ENCODE assay signal across 1 fruit fly cellular context in genomic region chr2L:5781181-5781580, dm6.
TF ChIP-seq lines count a peak whose summit lies in the region.

No protein-coding gene starts in this region.

TF ChIP-seq in whole organism, embryonic, 481 proteins besides CTCF, POLR2A, EP300 and RAD21 (continued from another document and continues in another):
- no peak for TF ChIP-seq Xbp1 (GFP tag; optimal IDR thresholded peaks at IDR 0.05; lab: Kevin White, UChicago)
- TF ChIP-seq row (GFP tag; IDR thresholded peaks at IDR 0.05; lab: Robert Waterston, UW) = peak; percentile 73
- no peak for TF ChIP-seq kni (GFP tag; optimal IDR thresholded peaks at IDR 0.05; lab: Kevin White, UChicago)
- TF ChIP-seq D19A (tag; optimal IDR thresholded peaks at IDR 0.05; lab: Kevin White, UChicago) = no peak
- TF ChIP-seq CG9609 (GFP tag; optimal IDR thresholded peaks at IDR 0.05; lab: Kevin White, UChicago) = no peak
- no peak for TF ChIP-seq twi (tag; optimal IDR thresholded peaks at IDR 0.05; lab: Kevin White, UChicago)
- TF ChIP-seq ase (GFP tag; IDR thresholded peaks at IDR 0.05; lab: Robert Waterston, UW) = no peak
- TF ChIP-seq Stat92E (GFP tag; optimal IDR thresholded peaks at IDR 0.05; lab: Kevin White, UChicago) = no peak
- no peak for TF ChIP-seq pzg (GFP tag; optimal IDR thresholded peaks at IDR 0.05; lab: Kevin White, UChicago)
- TF ChIP-seq jumu (GFP tag; optimal IDR thresholded peaks at IDR 0.05; lab: Kevin White, UChicago) = peak; percentile 31
- no peak for TF ChIP-seq Hr39 (optimal IDR thresholded peaks at IDR 0.05; lab: Kevin White, UChicago)
- TF ChIP-seq Usf (GFP tag; optimal IDR thresholded peaks at IDR 0.05; lab: Kevin White, UChicago) = no peak
- TF ChIP-seq CG17612 (GFP tag; IDR thresholded peaks at IDR 0.05; lab: Robert Waterston, UW) = 0 out of 2 replicates have a peak, but pooled peaks have one; percentile 14
- TF ChIP-seq CG1603 (tag; optimal IDR thresholded peaks at IDR 0.05; lab: Kevin White, UChicago) = no peak
- peak; percentile 16 for TF ChIP-seq CG30403 (GFP tag; optimal IDR thresholded peaks at IDR 0.05; lab: Kevin White, UChicago)
- 0 out of 3 replicates have a peak, but pooled peaks have one; percentile 40 for TF ChIP-seq mld (GFP tag; IDR thresholded peaks at IDR 0.05; lab: Robert Waterston, UW; ENCODE audit: partially characterized antibody)
- no peak for TF ChIP-seq CG8478 (optimal IDR thresholded peaks at IDR 0.05; lab: Kevin White, UChicago)
- TF ChIP-seq Kr (GFP tag; optimal IDR thresholded peaks at IDR 0.05; lab: Kevin White, UChicago) = no peak
- TF ChIP-seq CG14050 (GFP tag; IDR thresholded peaks at IDR 0.05; lab: Robert Waterston, UW) = no peak
- no peak for TF ChIP-seq dmrt99B (tag; optimal IDR thresholded peaks at IDR 0.05; lab: Kevin White, UChicago)
- TF ChIP-seq exex (tag; optimal IDR thresholded peaks at IDR 0.05; lab: Kevin White, UChicago) = no peak
- TF ChIP-seq Hsf (GFP tag; optimal IDR thresholded peaks at IDR 0.05; lab: Kevin White, UChicago) = no peak
- no peak for TF ChIP-seq CG8388 (GFP tag; optimal IDR thresholded peaks at IDR 0.05; lab: Kevin White, UChicago)
- no peak for TF ChIP-seq CG2199 (GFP tag; IDR thresholded peaks at IDR 0.05; lab: Robert Waterston, UW)
- TF ChIP-seq scrt (GFP tag; optimal IDR thresholded peaks at IDR 0.05; lab: Kevin White, UChicago) = no peak
- TF ChIP-seq CG10543 (GFP tag; optimal IDR thresholded peaks at IDR 0.05; lab: Kevin White, UChicago) = no peak
- no peak for TF ChIP-seq Dek (tag; optimal IDR thresholded peaks at IDR 0.05; lab: Kevin White, UChicago)
- TF ChIP-seq ac (GFP tag; optimal IDR thresholded peaks at IDR 0.05; lab: Kevin White, UChicago) = no peak
- no peak for TF ChIP-seq pum (GFP tag; optimal IDR thresholded peaks at IDR 0.05; lab: Kevin White, UChicago)
- no peak for TF ChIP-seq Nf-YB (GFP tag; optimal IDR thresholded peaks at IDR 0.05; lab: Kevin White, UChicago)
- TF ChIP-seq Dip3 (GFP tag; optimal IDR thresholded peaks at IDR 0.05; lab: Kevin White, UChicago) = no peak
- no peak for TF ChIP-seq CG14667 (GFP tag; IDR thresholded peaks at IDR 0.05; lab: Robert Waterston, UW)
- TF ChIP-seq CG33213 (GFP tag; optimal IDR thresholded peaks at IDR 0.05; lab: Kevin White, UChicago) = no peak
- no peak for TF ChIP-seq croc (GFP tag; conservative IDR thresholded peaks at IDR 0.05; lab: Robert Waterston, UW)
- peak; percentile 17 for TF ChIP-seq sd (tag; optimal IDR thresholded peaks at IDR 0.05; lab: Kevin White, UChicago)
- no peak for TF ChIP-seq Elba2 (GFP tag; optimal IDR thresholded peaks at IDR 0.05; lab: Kevin White, UChicago)
- peak; percentile 44; the same call in 1 of the 2 replicates for TF ChIP-seq bbx (GFP tag; IDR thresholded peaks at IDR 0.05; lab: Robert Waterston, UW; ENCODE audit: partially characterized antibody)
- no peak for TF ChIP-seq Trl (optimal IDR thresholded peaks at IDR 0.05; lab: Kevin White, UChicago)
- no peak for TF ChIP-seq Trl (GFP tag; optimal IDR thresholded peaks at IDR 0.05; lab: Kevin White, UChicago)
- TF ChIP-seq vfl (GFP tag; optimal IDR thresholded peaks at IDR 0.05; lab: Kevin White, UChicago) = no peak
- no peak for TF ChIP-seq CG3407 (GFP tag; optimal IDR thresholded peaks at IDR 0.05; lab: Kevin White, UChicago)
- TF ChIP-seq danr (GFP tag; IDR thresholded peaks at IDR 0.05; lab: Robert Waterston, UW) = no peak
- no peak for TF ChIP-seq CG4730 (GFP tag; IDR thresholded peaks at IDR 0.05; lab: Robert Waterston, UW)
- TF ChIP-seq CG2712 (tag; optimal IDR thresholded peaks at IDR 0.05; lab: Kevin White, UChicago) = no peak
- no peak for TF ChIP-seq CG18011 (GFP tag; optimal IDR thresholded peaks at IDR 0.05; lab: Kevin White, UChicago)
- peak; percentile 80 for TF ChIP-seq Med (GFP tag; lab: Kevin White, UChicago)
- no peak for TF ChIP-seq CG6765 (GFP tag; optimal IDR thresholded peaks at IDR 0.05; lab: Kevin White, UChicago)
- TF ChIP-seq CG8359 (GFP tag; optimal IDR thresholded peaks at IDR 0.05; lab: Kevin White, UChicago; ENCODE audit: borderline replicate concordance) = no peak
- TF ChIP-seq CG12942 (GFP tag; optimal IDR thresholded peaks at IDR 0.05; lab: Kevin White, UChicago) = no peak
- TF ChIP-seq CG2202 (tag; optimal IDR thresholded peaks at IDR 0.05; lab: Kevin White, UChicago) = no peak
- no peak for TF ChIP-seq CG17912 (GFP tag; optimal IDR thresholded peaks at IDR 0.05; lab: Kevin White, UChicago)
- TF ChIP-seq CG17359 (tag; optimal IDR thresholded peaks at IDR 0.05; lab: Kevin White, UChicago) = peak; percentile 1
- no peak for TF ChIP-seq sr (GFP tag; IDR thresholded peaks at IDR 0.05; lab: Robert Waterston, UW)
- TF ChIP-seq ham (GFP tag; IDR thresholded peaks at IDR 0.05; lab: Robert Waterston, UW) = no peak
- TF ChIP-seq abd-A (tag; optimal IDR thresholded peaks at IDR 0.05; lab: Kevin White, UChicago) = no peak
- no peak for TF ChIP-seq Fer3 (tag; optimal IDR thresholded peaks at IDR 0.05; lab: Kevin White, UChicago)
- TF ChIP-seq CG34376 (GFP tag; optimal IDR thresholded peaks at IDR 0.05; lab: Kevin White, UChicago) = no peak
- no peak for TF ChIP-seq CG9876 (GFP tag; optimal IDR thresholded peaks at IDR 0.05; lab: Kevin White, UChicago)
- no peak for TF ChIP-seq p53 (GFP tag; optimal IDR thresholded peaks at IDR 0.05; lab: Kevin White, UChicago)
- TF ChIP-seq H2.0 (GFP tag; IDR thresholded peaks at IDR 0.05; lab: Robert Waterston, UW) = 0 out of 2 replicates have a peak, but pooled peaks have one; percentile 34
- no peak for TF ChIP-seq CG15011 (GFP tag; optimal IDR thresholded peaks at IDR 0.05; lab: Kevin White, UChicago)
- TF ChIP-seq Ptx1 (GFP tag; IDR thresholded peaks at IDR 0.05; lab: Robert Waterston, UW) = 0 out of 2 replicates have a peak, but pooled peaks have one; percentile 21
- TF ChIP-seq CG10959 (GFP tag; IDR thresholded peaks at IDR 0.05; lab: Robert Waterston, UW) = no peak
- TF ChIP-seq CG10979 (tag; optimal IDR thresholded peaks at IDR 0.05; lab: Kevin White, UChicago) = no peak
- TF ChIP-seq ato (GFP tag; IDR thresholded peaks at IDR 0.05; lab: Robert Waterston, UW; ENCODE audit: partially characterized antibody) = peak; percentile 54; the same call in 1 of the 2 replicates
- no peak for TF ChIP-seq Sox102F (GFP tag; optimal IDR thresholded peaks at IDR 0.05; lab: Kevin White, UChicago)
- TF ChIP-seq bigmax (GFP tag; optimal IDR thresholded peaks at IDR 0.05; lab: Kevin White, UChicago) = no peak
- no peak for TF ChIP-seq CG8944 (GFP tag; optimal IDR thresholded peaks at IDR 0.05; lab: Kevin White, UChicago)
- TF ChIP-seq CkIIα-i1 (GFP tag; IDR thresholded peaks at IDR 0.05; lab: Robert Waterston, UW) = no peak
- TF ChIP-seq Hey (tag; optimal IDR thresholded peaks at IDR 0.05; lab: Kevin White, UChicago) = no peak
- no peak for TF ChIP-seq CG10209 (GFP tag; optimal IDR thresholded peaks at IDR 0.05; lab: Kevin White, UChicago)
- no peak for TF ChIP-seq Sox100B (GFP tag; optimal IDR thresholded peaks at IDR 0.05; lab: Kevin White, UChicago)
- TF ChIP-seq CG7556 (GFP tag; optimal IDR thresholded peaks at IDR 0.05; lab: Kevin White, UChicago) = no peak
- no peak for TF ChIP-seq B-H1 (GFP tag; IDR thresholded peaks at IDR 0.05; lab: Robert Waterston, UW)
- TF ChIP-seq Ets65A (GFP tag; lab: Kevin White, UChicago) = peak; percentile 87
- TF ChIP-seq D (optimal IDR thresholded peaks at IDR 0.05; lab: Kevin White, UChicago) = no peak
- no peak for TF ChIP-seq D (GFP tag; optimal IDR thresholded peaks at IDR 0.05; lab: Kevin White, UChicago)
- no peak for TF ChIP-seq gro (GFP tag; optimal IDR thresholded peaks at IDR 0.05; lab: Kevin White, UChicago)
- no peak for TF ChIP-seq Dip2 (GFP tag; IDR thresholded peaks at IDR 0.05; lab: Robert Waterston, UW)
- no peak for TF ChIP-seq usp (GFP tag; optimal IDR thresholded peaks at IDR 0.05; lab: Kevin White, UChicago)
- no peak for TF ChIP-seq pb (GFP tag; optimal IDR thresholded peaks at IDR 0.05; lab: Kevin White, UChicago)
- TF ChIP-seq lola (GFP tag; optimal IDR thresholded peaks at IDR 0.05; lab: Kevin White, UChicago) = no peak
- TF ChIP-seq CG14860 (GFP tag; IDR thresholded peaks at IDR 0.05; lab: Robert Waterston, UW; ENCODE audit: partially characterized antibody) = peak; percentile 73
- TF ChIP-seq CG17328 (GFP tag; IDR thresholded peaks at IDR 0.05; lab: Robert Waterston, UW) = no peak
- no peak for TF ChIP-seq CG3163 (GFP tag; optimal IDR thresholded peaks at IDR 0.05; lab: Kevin White, UChicago)
- no peak for TF ChIP-seq CG2116 (GFP tag; optimal IDR thresholded peaks at IDR 0.05; lab: Kevin White, UChicago)
- TF ChIP-seq CG5953 (GFP tag; IDR thresholded peaks at IDR 0.05; lab: Robert Waterston, UW) = peak; percentile 18; the same call in 1 of the 2 replicates
- no peak for TF ChIP-seq Spps (tag; optimal IDR thresholded peaks at IDR 0.05; lab: Kevin White, UChicago)
- peak; percentile 83 for TF ChIP-seq D19B (GFP tag; optimal IDR thresholded peaks at IDR 0.05; lab: Kevin White, UChicago)
- TF ChIP-seq corto (GFP tag; optimal IDR thresholded peaks at IDR 0.05; lab: Kevin White, UChicago) = no peak
- TF ChIP-seq Ets97D (GFP tag; optimal IDR thresholded peaks at IDR 0.05; lab: Kevin White, UChicago) = no peak
- TF ChIP-seq Fer2 (tag; optimal IDR thresholded peaks at IDR 0.05; lab: Kevin White, UChicago) = no peak
- peak; percentile 10 for TF ChIP-seq ind (GFP tag; optimal IDR thresholded peaks at IDR 0.05; lab: Kevin White, UChicago)
- no peak for TF ChIP-seq CG18476 (GFP tag; optimal IDR thresholded peaks at IDR 0.05; lab: Kevin White, UChicago)
- no peak for TF ChIP-seq fd64A (GFP tag; optimal IDR thresholded peaks at IDR 0.05; lab: Kevin White, UChicago)
- TF ChIP-seq CG6791 (GFP tag; IDR thresholded peaks at IDR 0.05; lab: Robert Waterston, UW; ENCODE audit: partially characterized antibody) = peak; percentile 67; the same call in 2 of the 3 replicates
- TF ChIP-seq CG1529 (GFP tag; optimal IDR thresholded peaks at IDR 0.05; lab: Kevin White, UChicago) = no peak
- TF ChIP-seq CG9727 (GFP tag; optimal IDR thresholded peaks at IDR 0.05; lab: Kevin White, UChicago) = no peak
- peak; percentile 10 for TF ChIP-seq CG7839 (tag; optimal IDR thresholded peaks at IDR 0.05; lab: Kevin White, UChicago)
- no peak for TF ChIP-seq fu2 (GFP tag; optimal IDR thresholded peaks at IDR 0.05; lab: Kevin White, UChicago)
- TF ChIP-seq ap (GFP tag; IDR thresholded peaks at IDR 0.05; lab: Robert Waterston, UW) = no peak
- peak; percentile 4 for TF ChIP-seq Meics (GFP tag; optimal IDR thresholded peaks at IDR 0.05; lab: Kevin White, UChicago)
- TF ChIP-seq stwl (tag; optimal IDR thresholded peaks at IDR 0.05; lab: Kevin White, UChicago) = no peak
- no peak for TF ChIP-seq MESR4 (GFP tag; optimal IDR thresholded peaks at IDR 0.05; lab: Kevin White, UChicago)
- TF ChIP-seq CG12659 (GFP tag; optimal IDR thresholded peaks at IDR 0.05; lab: Kevin White, UChicago) = no peak
- no peak for TF ChIP-seq CG17385 (GFP tag; optimal IDR thresholded peaks at IDR 0.05; lab: Kevin White, UChicago)
- TF ChIP-seq CG7786 (GFP tag; optimal IDR thresholded peaks at IDR 0.05; lab: Kevin White, UChicago) = no peak
- no peak for TF ChIP-seq yki (optimal IDR thresholded peaks at IDR 0.05; lab: Kevin White, UChicago)
- no peak for TF ChIP-seq CG11093 (GFP tag; IDR thresholded peaks at IDR 0.05; lab: Robert Waterston, UW)
- TF ChIP-seq br (optimal IDR thresholded peaks at IDR 0.05; lab: Kevin White, UChicago) = no peak
- TF ChIP-seq CG12104 (GFP tag; optimal IDR thresholded peaks at IDR 0.05; lab: Kevin White, UChicago) = no peak
- TF ChIP-seq chinmo (GFP tag; IDR thresholded peaks at IDR 0.05; lab: Robert Waterston, UW; ENCODE audit: partially characterized antibody) = 0 out of 4 replicates have a peak, but pooled peaks have one; percentile 64
- no peak for TF ChIP-seq BtbVII (GFP tag; optimal IDR thresholded peaks at IDR 0.05; lab: Kevin White, UChicago)
- no peak for TF ChIP-seq CG18599 (GFP tag; optimal IDR thresholded peaks at IDR 0.05; lab: Kevin White, UChicago)
- peak; percentile 78 for TF ChIP-seq tna (GFP tag; IDR thresholded peaks at IDR 0.05; lab: Robert Waterston, UW; ENCODE audit: partially characterized antibody)
- TF ChIP-seq Abd-B (GFP tag; optimal IDR thresholded peaks at IDR 0.05; lab: Kevin White, UChicago) = no peak
- no peak for TF ChIP-seq org-1 (GFP tag; optimal IDR thresholded peaks at IDR 0.05; lab: Kevin White, UChicago)
- peak; percentile 28; the same call in 1 of the 2 replicates for TF ChIP-seq sisA (GFP tag; IDR thresholded peaks at IDR 0.05; lab: Robert Waterston, UW)
- peak; percentile 74 for TF ChIP-seq Bgb (GFP tag; IDR thresholded peaks at IDR 0.05; lab: Robert Waterston, UW; ENCODE audit: partially characterized antibody)
- TF ChIP-seq cas (GFP tag; IDR thresholded peaks at IDR 0.05; lab: Robert Waterston, UW) = no peak
- TF ChIP-seq CG11696 (GFP tag; IDR thresholded peaks at IDR 0.05; lab: Robert Waterston, UW) = no peak
- TF ChIP-seq CG15696 (tag; optimal IDR thresholded peaks at IDR 0.05; lab: Kevin White, UChicago) = no peak
- TF ChIP-seq Dp (GFP tag; optimal IDR thresholded peaks at IDR 0.05; lab: Kevin White, UChicago) = no peak
- TF ChIP-seq mirr (GFP tag; optimal IDR thresholded peaks at IDR 0.05; lab: Kevin White, UChicago) = peak; percentile 15
- TF ChIP-seq hb (GFP tag; IDR thresholded peaks at IDR 0.05; lab: Robert Waterston, UW; ENCODE audit: partially characterized antibody) = peak; percentile 73; the same call in 2 of the 3 replicates
- no peak for TF ChIP-seq YL-1 (GFP tag; optimal IDR thresholded peaks at IDR 0.05; lab: Kevin White, UChicago)
- no peak for TF ChIP-seq CG10274 (GFP tag; optimal IDR thresholded peaks at IDR 0.05; lab: Kevin White, UChicago)
- TF ChIP-seq CG11247 (GFP tag; IDR thresholded peaks at IDR 0.05; lab: Robert Waterston, UW) = no peak
- no peak for TF ChIP-seq seq (GFP tag; IDR thresholded peaks at IDR 0.05; lab: Robert Waterston, UW)
- no peak for TF ChIP-seq cato (GFP tag; optimal IDR thresholded peaks at IDR 0.05; lab: Kevin White, UChicago; ENCODE audit: borderline replicate concordance)
- TF ChIP-seq vnd (GFP tag; IDR thresholded peaks at IDR 0.05; lab: Robert Waterston, UW; ENCODE audit: partially characterized antibody) = peak; percentile 39; the same call in 1 of the 3 replicates
- TF ChIP-seq CG17186 (GFP tag; optimal IDR thresholded peaks at IDR 0.05; lab: Kevin White, UChicago) = no peak
- no peak for TF ChIP-seq Hr3 (GFP tag; optimal IDR thresholded peaks at IDR 0.05; lab: Kevin White, UChicago)
- no peak for TF ChIP-seq btn (GFP tag; optimal IDR thresholded peaks at IDR 0.05; lab: Kevin White, UChicago)
- peak; percentile 12 for TF ChIP-seq CG2120 (GFP tag; optimal IDR thresholded peaks at IDR 0.05; lab: Kevin White, UChicago)
- TF ChIP-seq Gsc (GFP tag; IDR thresholded peaks at IDR 0.05; lab: Robert Waterston, UW) = no peak
